Worm (Caenorhabditis elegans): ENCODE measurements around the gene ulp-1.

DNA sequence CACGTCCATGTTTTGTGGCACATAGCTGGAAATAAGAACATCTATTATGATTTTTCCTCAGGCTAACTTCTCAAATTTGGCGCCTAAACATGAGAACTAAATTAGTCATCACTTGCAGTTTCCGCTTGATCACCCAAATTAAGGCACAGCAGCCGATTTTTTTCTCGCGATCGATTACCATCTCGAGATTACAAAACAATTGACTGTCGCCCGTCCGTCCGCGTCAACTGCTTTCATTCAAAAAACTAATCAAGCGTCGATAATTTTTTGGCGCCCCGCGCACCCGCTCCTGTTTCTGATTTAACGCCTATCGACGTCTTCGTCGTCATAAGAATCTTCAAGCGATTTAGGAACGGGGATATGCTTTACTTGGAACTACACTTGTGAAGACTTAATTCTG lies 31.9 kb downstream of the ulp-1 start:
- TF ChIP-seq sptf-1 (tag; optimal IDR thresholded peaks at IDR 0.05) (no peak), nhr-12 (tag; optimal IDR thresholded peaks at IDR 0.05) (no peak), ceh-82 (tag; optimal IDR thresholded peaks at IDR 0.05) (no peak), ama-1 (optimal IDR thresholded peaks at IDR 0.05) (no peak), efl-1 (optimal IDR thresholded peaks at IDR 0.05) (no peak), efl-1 (GFP tag; optimal IDR thresholded peaks at IDR 0.05 in 1 of 2) (no peak), jun-1 (tag; optimal IDR thresholded peaks at IDR 0.05) (no peak), elt-3 (tag; optimal IDR thresholded peaks at IDR 0.05) (no peak), pqm-1 (tag; optimal IDR thresholded peaks at IDR 0.05) (no peak), hpl-2 (GFP tag; optimal IDR thresholded peaks at IDR 0.05) (no peak)

Measured in whole organism, L1 larva.